Fruit fly (Drosophila melanogaster) whole organism, pupa: ENCODE data around the gene S-Lap4.

Experiments
- CG12605 ChIP-seq: fragments of 200-800 bp; sonication (Bioruptor generic); IDR thresholded peaks from 2 replicates; pipeline ENCODE4 v1.3.6; 2022; ENCODE audit warnings: missing biosample characterization, missing genetic modification characterization
- CG13204 ChIP-seq: fragments of 200-800 bp; sonication (Bioruptor generic); optimal IDR thresholded peaks from 2 replicates; lab custom pipeline; 2018; ENCODE audit warnings: missing biosample characterization, mild to moderate bottlenecking, missing genetic modification characterization, moderate library complexity
- CG15710 ChIP-seq: fragments of 200-800 bp; sonication (Bioruptor generic); optimal IDR thresholded peaks from 2 replicates; lab custom pipeline; 2018; ENCODE audit warnings: missing biosample characterization, mild to moderate bottlenecking, missing genetic modification characterization, moderate library complexity
- CG9948 ChIP-seq: fragments of 200-800 bp; sonication (Bioruptor generic); optimal IDR thresholded peaks from 2 replicates; lab custom pipeline; 2018; ENCODE audit warnings: missing biosample characterization, mild to moderate bottlenecking, missing genetic modification characterization, moderate library complexity
- Pif1B ChIP-seq: fragments of 200-800 bp; sonication (Bioruptor generic); optimal IDR thresholded peaks from 3 replicates; lab custom pipeline; 2016; ENCODE audit warnings: missing biosample characterization, missing genetic modification characterization
- Snoo ChIP-seq: fragments of 200-800 bp; sonication (Bioruptor generic); optimal IDR thresholded peaks from 3 replicates; lab custom pipeline; 2017; ENCODE audit warnings: missing biosample characterization, mild to moderate bottlenecking, missing genetic modification characterization, inconsistent platforms
- gl ChIP-seq: fragments of 200-800 bp; sonication (Bioruptor generic); optimal IDR thresholded peaks from 2 replicates; lab custom pipeline; 2018; ENCODE audit warnings: missing biosample characterization, mild to moderate bottlenecking, missing genetic modification characterization

S-Lap4 gene

DNA sequence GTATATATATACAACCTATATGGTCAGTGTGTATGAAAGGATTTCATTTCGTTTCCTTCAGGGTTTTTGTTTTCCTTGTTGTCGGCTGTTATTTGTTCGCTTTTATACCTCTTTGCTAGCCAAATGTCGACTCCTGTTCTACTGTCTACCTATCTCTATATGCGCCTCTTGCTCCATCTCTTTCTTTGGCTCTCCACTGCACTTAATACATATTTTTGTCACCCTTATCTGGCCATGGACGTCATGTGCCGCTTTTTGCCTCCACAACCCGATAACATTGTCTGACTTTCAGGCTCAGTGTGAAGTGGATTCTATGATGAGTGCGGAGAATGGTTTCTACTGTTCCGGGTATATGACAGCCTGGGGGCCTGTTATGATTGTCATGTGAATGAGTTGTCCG, 50.2 kb downstream of the S-Lap4 start:
- TF ChIP-seq gl (no peak), Pif1B (no peak), CG12605 (GFP tag; lab: Robert Waterston, UW) (no peak), Snoo (no peak), CG13204 (GFP tag; lab: Kevin White, UChicago) (no peak), CG15710 (tag; lab: Kevin White, UChicago) (no peak), CG9948 (no peak)
